Worm (Caenorhabditis elegans) whole organism, midembryonic: Measurements from ENCODE around the gene exos-9.

Experiments used
- T22C8.4 ChIP-seq: fragments of 200-800 bp; sonication (Bioruptor generic); IDR thresholded peaks from 2 replicates; pipeline ENCODE4 v1.3.6; 2022; ENCODE audit warnings: missing genetic modification characterization, missing compliant biosample characterization
- flt-1 ChIP-seq: fragments of 200-800 bp; sonication (Bioruptor generic); IDR thresholded peaks from 2 replicates; pipeline ENCODE4 v1.3.6; 2022; ENCODE audit warnings: missing genetic modification characterization, missing compliant biosample characterization
- klf-2 ChIP-seq: fragments of 200-800 bp; sonication (Bioruptor generic); conservative IDR thresholded peaks from 2 replicates; pipeline ENCODE4 v1.3.6; 2022; ENCODE audit warnings: missing genetic modification reagents, missing genetic modification characterization, missing compliant biosample characterization
- med-1 ChIP-seq: sonication (generic microtip); optimal IDR thresholded peaks from 2 replicates; lab custom pipeline; 2017; ENCODE audit warnings: missing genetic modification characterization, mild to moderate bottlenecking, missing compliant biosample characterization, antibody characterized with exemption, missing genetic modification reagents; ENCODE audit not compliant: insufficient read depth
- ref-1 ChIP-seq: fragments of 200-800 bp; sonication (Bioruptor generic); conservative IDR thresholded peaks from 2 replicates; pipeline ENCODE4 v1.3.6; 2022; ENCODE audit warnings: missing genetic modification reagents, missing genetic modification characterization, missing compliant biosample characterization
- ztf-23 ChIP-seq: fragments of 200-800 bp; sonication (Bioruptor generic); IDR thresholded peaks from 2 replicates; pipeline ENCODE4 v1.3.6; 2022; ENCODE audit warnings: missing genetic modification reagents, missing genetic modification characterization, missing compliant biosample characterization
- ztf-29 ChIP-seq: fragments of 200-800 bp; sonication (Bioruptor generic); IDR thresholded peaks from 2 replicates; pipeline ENCODE4 v1.3.6; 2022; ENCODE audit warnings: missing genetic modification reagents, missing genetic modification characterization, missing compliant biosample characterization

DNA sequence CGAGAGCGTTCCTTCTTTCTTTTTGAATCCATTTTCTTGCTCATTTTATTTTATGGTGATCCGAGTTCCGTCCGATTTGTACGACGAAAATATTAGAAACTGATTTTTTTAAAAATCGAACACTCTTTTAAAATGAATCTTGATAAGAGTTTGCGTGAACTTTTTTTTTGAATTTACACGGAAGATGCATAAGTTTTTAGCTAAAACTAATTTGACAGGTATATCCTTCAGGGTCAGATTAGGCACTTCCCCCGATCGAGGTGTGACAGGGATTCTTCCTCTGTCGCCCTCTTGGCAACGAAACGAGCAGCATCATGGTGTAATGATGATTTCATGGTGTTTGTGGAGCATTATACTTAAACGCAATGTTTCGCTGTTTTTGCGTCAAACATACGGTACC lies 2.5 kb downstream of the exos-9 start, which contains the start of gene F37C12.18:
- TF ChIP-seq flt-1 (no peak), klf-2 (GFP tag; lab: Robert Waterston, UW) (no peak), med-1 (GFP tag; lab: Kevin White, UChicago) (no peak), ztf-29 (no peak), ref-1 (no peak), ztf-23 (no peak), T22C8.4 (GFP tag; lab: Robert Waterston, UW) (no peak)
